Worm (Caenorhabditis elegans): ENCODE results near the gene mrp-6.

ce11 chrX:4163391-4163790 is 23.2 kb downstream of the mrp-6 start, which contains the start of gene ZK470.1:
- TF ChIP-seq egl-27 (tag; optimal IDR thresholded peaks at IDR 0.05) (no peak), sea-2 (GFP tag; optimal IDR thresholded peaks at IDR 0.05) (no peak), elt-3 (tag; optimal IDR thresholded peaks at IDR 0.05) (no peak), ama-1 (optimal IDR thresholded peaks at IDR 0.05) (no peak), pqm-1 (tag; optimal IDR thresholded peaks at IDR 0.05) (no peak), nfya-1 (tag; optimal IDR thresholded peaks at IDR 0.05; ENCODE audit: insufficient read depth) (no peak), elt-1 (tag; optimal IDR thresholded peaks at IDR 0.05) (no peak), daf-12 (tag; optimal IDR thresholded peaks at IDR 0.05) (no peak), nhr-43 (tag; optimal IDR thresholded peaks at IDR 0.05; ENCODE audit: poor library complexity, severe bottlenecking) (no peak), unc-62 (GFP tag; optimal IDR thresholded peaks at IDR 0.05) (no peak), egl-5 (tag; optimal IDR thresholded peaks at IDR 0.05) (no peak), nhr-12 (tag; optimal IDR thresholded peaks at IDR 0.05) (no peak)

All from whole organism, L3 larva.